Worm (Caenorhabditis elegans): Measurements from ENCODE around the gene F41C3.1.

The F41C3.1 gene

DNA sequence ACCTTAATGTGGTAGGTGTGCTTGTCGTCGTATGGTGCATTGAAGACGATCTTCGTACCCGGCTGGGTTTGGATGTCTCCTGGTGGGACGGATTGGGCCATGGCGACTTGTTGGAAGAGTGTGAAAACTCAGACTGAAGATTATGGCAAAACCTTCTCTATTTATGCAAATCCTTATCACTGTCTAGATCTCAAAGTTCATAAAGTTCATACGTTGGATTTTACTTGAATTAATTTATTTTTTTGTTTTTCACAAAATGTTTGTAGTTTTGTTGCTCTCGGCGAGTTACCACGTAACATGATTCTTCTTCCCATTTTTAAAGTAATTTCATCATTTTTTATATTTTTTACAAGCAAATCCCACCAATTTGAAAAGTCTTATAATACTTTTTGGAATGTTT is 34.1 kb downstream of the F41C3.1 start, which contains the start of gene msp-3:
Gene msp-3 (minus strand): TSS at position 101 of the 400 bp plus-strand sequence.
- TF ChIP-seq nhr-21 (tag; optimal IDR thresholded peaks at IDR 0.05) (no peak), R02D3.7 (tag; optimal IDR thresholded peaks at IDR 0.05) (no peak), lin-11 (tag; optimal IDR thresholded peaks at IDR 0.05) (no peak), mdl-1 (tag; optimal IDR thresholded peaks at IDR 0.05) (no peak), fos-1 (tag; optimal IDR thresholded peaks at IDR 0.05) (no peak), gmeb-1 (tag; optimal IDR thresholded peaks at IDR 0.05) (no peak), elt-3 (tag; optimal IDR thresholded peaks at IDR 0.05) (no peak), ama-1 (optimal IDR thresholded peaks at IDR 0.05) (no peak), lsy-2 (tag; optimal IDR thresholded peaks at IDR 0.05) (no peak)

DNA sequence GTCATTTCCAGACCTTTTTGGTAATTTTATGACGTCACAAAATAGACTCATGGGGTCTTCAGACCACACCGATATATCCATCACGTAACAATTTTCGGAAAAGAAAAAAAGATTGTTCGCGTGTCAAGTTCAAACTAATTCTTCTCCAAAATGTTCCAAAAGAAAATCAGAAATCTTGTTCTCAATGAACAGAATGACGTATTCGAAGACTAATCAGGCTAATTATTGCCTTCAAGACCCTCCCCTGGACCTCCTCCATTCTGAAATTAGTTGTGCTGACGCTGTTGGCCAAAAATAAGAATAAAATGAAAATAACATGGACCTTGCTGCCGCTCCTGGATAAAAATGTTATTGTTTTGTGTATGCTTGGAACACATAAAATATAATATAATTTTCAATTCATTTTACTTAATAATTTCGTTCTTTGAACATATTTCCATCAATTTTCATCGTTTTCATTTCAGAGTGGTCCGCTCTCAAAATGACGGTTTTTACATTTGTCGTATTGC is 37.8 kb downstream of the F41C3.1 start, which contains the start of gene F26G1.15:
Gene F26G1.15 (plus strand): TSS at position 459 of the 509 bp plus-strand sequence.
- TF ChIP-seq mab-5 (tag; optimal IDR thresholded peaks at IDR 0.05) (no peak), ceh-82 (tag; optimal IDR thresholded peaks at IDR 0.05) (no peak), elt-1 (tag; optimal IDR thresholded peaks at IDR 0.05) (no peak)

- TF ChIP-seq nhr-11 (tag; optimal IDR thresholded peaks at IDR 0.05) (no peak), mbf-1 (tag; optimal IDR thresholded peaks at IDR 0.05) (no peak), ztf-4 (tag; optimal IDR thresholded peaks at IDR 0.05) (no peak), nhr-129 (tag; optimal IDR thresholded peaks at IDR 0.05) (no peak), nhr-10 (tag; optimal IDR thresholded peaks at IDR 0.05) (no peak), lin-13 (GFP tag; optimal IDR thresholded peaks at IDR 0.05) (no peak), crh-2 (tag; optimal IDR thresholded peaks at IDR 0.05) (no peak), ztf-1 (GFP tag; conservative IDR thresholded peaks at IDR 0.05) (no peak), blmp-1 (tag; optimal IDR thresholded peaks at IDR 0.05; ENCODE audit: insufficient read depth) (no peak), sma-3 (GFP tag; optimal IDR thresholded peaks at IDR 0.05) (no peak), R02D3.7 (tag; optimal IDR thresholded peaks at IDR 0.05) (no peak), unc-55 (GFP tag; optimal IDR thresholded peaks at IDR 0.05) (no peak)
These were observed 38.6 kb downstream of the F41C3.1 start for ce11 chrII:4790687-4791086.

DNA sequence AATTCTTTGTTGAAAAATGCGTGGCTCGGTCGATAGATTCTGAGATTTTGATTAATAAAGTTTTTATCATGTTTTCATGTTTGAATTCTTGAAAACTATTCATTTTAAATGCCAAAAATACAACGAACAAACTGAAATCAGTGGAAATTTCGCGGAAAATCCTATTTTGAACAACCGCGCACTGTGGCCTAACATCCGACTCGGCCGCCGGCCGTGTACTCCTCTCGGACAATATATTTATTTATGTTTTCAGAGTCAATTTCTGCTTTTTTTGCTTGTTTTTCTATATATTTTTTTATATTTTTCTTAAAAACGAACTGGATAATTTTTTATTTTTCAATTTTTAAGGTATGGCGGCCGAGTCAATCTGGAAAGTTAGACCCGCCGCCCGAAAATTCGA is 39.2 kb downstream of the F41C3.1 start, which contains the start of gene F26G1.1:
Gene F26G1.1 (plus strand): TSS at position 347 of the 400 bp plus-strand sequence.
- TF ChIP-seq nhr-21 (tag; optimal IDR thresholded peaks at IDR 0.05) = no peak
- no peak for TF ChIP-seq mdl-1 (tag; optimal IDR thresholded peaks at IDR 0.05)
- TF ChIP-seq ztf-1 (GFP tag; conservative IDR thresholded peaks at IDR 0.05) = no peak
- peak; percentile 63 for TF ChIP-seq F13H6.1 (tag; optimal IDR thresholded peaks at IDR 0.05)
- no peak for TF ChIP-seq blmp-1 (tag; optimal IDR thresholded peaks at IDR 0.05; ENCODE audit: insufficient read depth)
- TF ChIP-seq zag-1 (tag; optimal IDR thresholded peaks at IDR 0.05) = no peak
- TF ChIP-seq ama-1 (optimal IDR thresholded peaks at IDR 0.05) = no peak
- no peak for TF ChIP-seq Y55F3AM.14 (GFP tag; optimal IDR thresholded peaks at IDR 0.05)
- no peak for TF ChIP-seq ceh-82 (tag; optimal IDR thresholded peaks at IDR 0.05)
- TF ChIP-seq sma-9 (GFP tag; optimal IDR thresholded peaks at IDR 0.05) = peak; percentile 76
- TF ChIP-seq sma-9 (tag; optimal IDR thresholded peaks at IDR 0.05) = no peak
- TF ChIP-seq elt-3 (tag; optimal IDR thresholded peaks at IDR 0.05) = no peak
- TF ChIP-seq aly-2 (tag; optimal IDR thresholded peaks at IDR 0.05) = no peak
- no peak for TF ChIP-seq nhr-237 (tag; optimal IDR thresholded peaks at IDR 0.05)
- no peak for TF ChIP-seq R02D3.7 (tag; optimal IDR thresholded peaks at IDR 0.05)
- no peak for TF ChIP-seq unc-55 (GFP tag; optimal IDR thresholded peaks at IDR 0.05)
- TF ChIP-seq lin-39 (tag; optimal IDR thresholded peaks at IDR 0.05) = no peak
- TF ChIP-seq nhr-10 (tag; optimal IDR thresholded peaks at IDR 0.05) = no peak
- TF ChIP-seq lsy-2 (tag; optimal IDR thresholded peaks at IDR 0.05) = peak; percentile 60 to 76
- no peak for TF ChIP-seq ztf-11 (tag; optimal IDR thresholded peaks at IDR 0.05)
- peak; percentile 15 for TF ChIP-seq lin-13 (GFP tag; optimal IDR thresholded peaks at IDR 0.05)
- TF ChIP-seq nhr-11 (tag; optimal IDR thresholded peaks at IDR 0.05) = no peak
- TF ChIP-seq C34F6.9 (tag; optimal IDR thresholded peaks at IDR 0.05) = peak; percentile 55
- TF ChIP-seq gmeb-1 (tag; optimal IDR thresholded peaks at IDR 0.05) = peak; percentile 94
- TF ChIP-seq unc-39 (tag; optimal IDR thresholded peaks at IDR 0.05) = no peak
- TF ChIP-seq ZK546.5 (tag; optimal IDR thresholded peaks at IDR 0.05) = no peak
- TF ChIP-seq nhr-129 (tag; optimal IDR thresholded peaks at IDR 0.05) = no peak
- peak; percentile 78 for TF ChIP-seq sma-3 (GFP tag; optimal IDR thresholded peaks at IDR 0.05)
- peak; percentile 26 for TF ChIP-seq crh-2 (tag; optimal IDR thresholded peaks at IDR 0.05)
- TF ChIP-seq nhr-23 (tag; optimal IDR thresholded peaks at IDR 0.05) = no peak
- TF ChIP-seq elt-1 (tag; optimal IDR thresholded peaks at IDR 0.05) = no peak
- no peak for TF ChIP-seq lin-11 (tag; optimal IDR thresholded peaks at IDR 0.05)
- no peak for TF ChIP-seq unc-62 (GFP tag; optimal IDR thresholded peaks at IDR 0.05)
- TF ChIP-seq nhr-12 (tag; optimal IDR thresholded peaks at IDR 0.05) = no peak
- TF ChIP-seq nhr-25 (tag; optimal IDR thresholded peaks at IDR 0.05) = no peak
- no peak for TF ChIP-seq ceh-16 (tag; optimal IDR thresholded peaks at IDR 0.05)
- TF ChIP-seq snpc-4 (tag; optimal IDR thresholded peaks at IDR 0.05) = no peak
- peak; percentile 51 for TF ChIP-seq mab-5 (tag; optimal IDR thresholded peaks at IDR 0.05)
- TF ChIP-seq nhr-77 (tag; optimal IDR thresholded peaks at IDR 0.05) = no peak
- TF ChIP-seq alr-1 (tag; optimal IDR thresholded peaks at IDR 0.05) = no peak
- no peak for TF ChIP-seq sem-4 (tag; optimal IDR thresholded peaks at IDR 0.05)
